Fruit fly (Drosophila melanogaster) whole organism, adult: Measurements from ENCODE around the gene PDCD-5.

ENCODE experiments used
- CG11617 ChIP-seq: fragments of 200-800 bp; sonication (Bioruptor generic); optimal IDR thresholded peaks from 2 replicates; lab custom pipeline; 2017; ENCODE audit warnings: mild to moderate bottlenecking, missing biosample characterization, missing genetic modification reagents, missing genetic modification characterization
- CG12768 ChIP-seq: fragments of 200-800 bp; sonication (Bioruptor generic); optimal IDR thresholded peaks from 2 replicates; lab custom pipeline; 2017; ENCODE audit warnings: missing biosample characterization, missing genetic modification characterization, mild to moderate bottlenecking, moderate library complexity, missing genetic modification reagents
- CG14711 ChIP-seq: fragments of 200-800 bp; sonication (Bioruptor generic); optimal IDR thresholded peaks from 2 replicates; lab custom pipeline; 2018; ENCODE audit warnings: missing biosample characterization, mild to moderate bottlenecking, missing genetic modification characterization, moderate library complexity
- CG1620 ChIP-seq: fragments of 200-800 bp; sonication (Bioruptor generic); optimal IDR thresholded peaks from 2 replicates; lab custom pipeline; 2016; ENCODE audit warnings: missing biosample characterization, missing genetic modification characterization
- CG33017 ChIP-seq: fragments of 200-800 bp; sonication (Bioruptor generic); optimal IDR thresholded peaks from 2 replicates; lab custom pipeline; 2018; ENCODE audit warnings: missing biosample characterization, mild to moderate bottlenecking, missing genetic modification characterization, moderate library complexity
- CG5204 ChIP-seq: fragments of 200-800 bp; sonication (Bioruptor generic); optimal IDR thresholded peaks from 2 replicates; lab custom pipeline; 2016; ENCODE audit warnings: missing biosample characterization, missing genetic modification characterization
- CG7045 ChIP-seq: fragments of 200-800 bp; sonication (Bioruptor generic); optimal IDR thresholded peaks from 2 replicates; lab custom pipeline; 2017; ENCODE audit warnings: missing biosample characterization, mild to moderate bottlenecking, missing genetic modification characterization
- CG7101 ChIP-seq: fragments of 200-800 bp; sonication (Bioruptor generic); optimal IDR thresholded peaks from 2 replicates; lab custom pipeline; 2018; ENCODE audit warnings: missing biosample characterization, mild to moderate bottlenecking, missing genetic modification characterization, moderate library complexity
- Clk ChIP-seq: fragments of 200-800 bp; sonication (Bioruptor generic); optimal IDR thresholded peaks from 2 replicates; lab custom pipeline; 2017; ENCODE audit warnings: missing biosample characterization, missing genetic modification characterization
- Crg-1 ChIP-seq: fragments of 200-800 bp; sonication (Bioruptor generic); optimal IDR thresholded peaks from 2 replicates; lab custom pipeline; 2016; ENCODE audit warnings: missing biosample characterization, missing genetic modification characterization
- Hr96 ChIP-seq: fragments of 200-800 bp; sonication (Bioruptor generic); optimal IDR thresholded peaks from 2 replicates; lab custom pipeline; 2016; ENCODE audit warnings: missing biosample characterization, missing genetic modification characterization
- Mnt ChIP-seq: fragments of 200-800 bp; sonication (Bioruptor generic); optimal IDR thresholded peaks from 2 replicates; lab custom pipeline; 2016; ENCODE audit warnings: missing biosample characterization, mild to moderate bottlenecking, missing genetic modification characterization
- bab1 ChIP-seq: fragments of 200-800 bp; sonication (Bioruptor generic); optimal IDR thresholded peaks from 3 replicates; lab custom pipeline; 2019; ENCODE audit warnings: missing biosample characterization, mild to moderate bottlenecking, missing genetic modification characterization, moderate library complexity
- cic ChIP-seq: fragments of 200-800 bp; sonication (Bioruptor generic); optimal IDR thresholded peaks from 2 replicates; lab custom pipeline; 2017; ENCODE audit warnings: missing biosample characterization, mild to moderate bottlenecking, missing genetic modification characterization, moderate library complexity
- cnc ChIP-seq, 2 experiments: fragments of >200 bp; optimal IDR thresholded peaks; 2 replicates each; lab custom pipeline; 2017
- kay ChIP-seq: fragments of 200-800 bp; sonication (Bioruptor generic); peaks from one replicate; lab custom pipeline; 2016; ENCODE audit warnings: missing biosample characterization, missing genetic modification characterization, borderline replicate concordance
- ovo ChIP-seq: fragments of 200-800 bp; sonication (Bioruptor generic); optimal IDR thresholded peaks from 2 replicates; lab custom pipeline; 2016; ENCODE audit warnings: missing biosample characterization, missing genetic modification characterization
- pad ChIP-seq: fragments of 200-800 bp; sonication (Bioruptor generic); optimal IDR thresholded peaks from 3 replicates; lab custom pipeline; 2017; ENCODE audit warnings: missing biosample characterization, missing genetic modification characterization, mild to moderate bottlenecking, moderate library complexity, missing genetic modification reagents
- tj ChIP-seq: fragments of 200-800 bp; sonication (Bioruptor generic); optimal IDR thresholded peaks from 3 replicates; lab custom pipeline; 2017; ENCODE audit warnings: missing biosample characterization, mild to moderate bottlenecking, missing genetic modification characterization, moderate library complexity
- toe ChIP-seq: fragments of 200-800 bp; sonication (Bioruptor generic); optimal IDR thresholded peaks from 2 replicates; lab custom pipeline; 2016; ENCODE audit warnings: missing biosample characterization, missing genetic modification characterization

Gene PDCD-5

DNA sequence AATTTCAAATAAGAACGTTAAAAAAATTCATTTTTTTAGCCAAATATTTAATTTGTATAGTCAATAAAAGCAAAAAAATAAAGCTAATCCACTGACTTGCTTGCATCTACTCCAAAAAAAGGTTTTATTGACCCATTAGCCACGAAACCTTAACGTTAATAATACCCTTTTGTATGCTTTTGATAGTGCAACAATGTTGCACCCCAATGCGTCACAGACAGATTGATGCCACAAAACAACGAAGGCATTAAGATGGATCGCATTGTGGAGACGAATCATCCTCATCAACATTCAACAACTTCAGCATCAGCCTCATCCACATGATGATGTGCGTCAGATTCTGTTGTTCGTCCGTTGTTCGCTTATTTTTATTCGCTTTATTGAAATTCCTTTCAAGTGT is 16.4 kb downstream of the PDCD-5 start:
- TF ChIP-seq Crg-1 (GFP tag; lab: Kevin White, UChicago) = no peak
- TF ChIP-seq Clk (GFP tag; lab: Kevin White, UChicago) = no peak
- no peak for TF ChIP-seq CG11617
- TF ChIP-seq CG5204 (GFP tag; lab: Kevin White, UChicago) = no peak
- no peak for TF ChIP-seq CG1620 (GFP tag; lab: Kevin White, UChicago)
- no peak for TF ChIP-seq bab1
- TF ChIP-seq cnc (optimal IDR thresholded peaks at IDR 0.05; lab: Kevin White, UChicago) = no peak
- no peak for TF ChIP-seq kay (GFP tag; lab: Kevin White, UChicago)
- no peak for TF ChIP-seq CG33017
- no peak for TF ChIP-seq pad (GFP tag; lab: Kevin White, UChicago)
- no peak for TF ChIP-seq CG7101
- no peak for TF ChIP-seq CG12768 (GFP tag; lab: Kevin White, UChicago)
- no peak for TF ChIP-seq Mnt
- no peak for TF ChIP-seq ovo (GFP tag; lab: Kevin White, UChicago)
- no peak for TF ChIP-seq CG14711
- TF ChIP-seq cic (GFP tag; lab: Kevin White, UChicago) = no peak
- TF ChIP-seq toe (GFP tag; lab: Kevin White, UChicago) = no peak
- TF ChIP-seq tj (GFP tag; lab: Kevin White, UChicago) = no peak
- no peak for TF ChIP-seq CG7045 (GFP tag; lab: Kevin White, UChicago)
- TF ChIP-seq Hr96 (GFP tag; lab: Kevin White, UChicago) = no peak

DNA sequence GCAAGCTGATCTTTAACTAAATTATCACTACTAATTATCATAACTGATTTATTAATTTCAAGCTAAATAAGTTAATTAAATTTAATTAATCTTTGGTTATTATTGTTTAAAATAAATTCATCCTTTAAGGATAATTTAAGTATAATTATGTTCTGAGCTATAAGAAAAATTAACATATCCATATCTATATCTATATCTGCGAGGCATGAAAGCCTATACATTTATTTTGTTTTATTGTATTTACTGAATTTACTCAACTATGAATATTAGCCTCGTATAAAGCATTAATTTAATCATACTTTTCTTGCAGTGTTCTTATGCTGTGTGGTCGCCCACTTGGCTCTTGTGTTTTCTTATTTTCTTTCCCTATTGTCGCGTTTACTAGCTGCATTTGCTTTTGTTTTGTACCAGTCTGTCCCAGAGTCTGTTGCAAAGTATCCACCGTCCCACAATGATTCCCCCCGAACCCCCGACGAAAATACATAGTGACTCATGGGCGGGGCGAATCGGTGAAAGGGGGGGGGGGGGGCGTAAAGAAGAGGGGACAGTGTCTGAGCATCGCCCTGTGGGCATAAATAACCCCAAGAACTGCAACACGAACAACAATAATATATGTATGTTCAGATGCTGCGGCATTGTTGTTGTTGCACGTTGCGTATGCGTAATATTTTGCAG is 17.2 kb downstream of the PDCD-5 start:
- TF ChIP-seq Hr96 (GFP tag; lab: Kevin White, UChicago) (no peak), CG11617 (no peak), bab1 (no peak), tj (GFP tag; lab: Kevin White, UChicago) (no peak), kay (GFP tag; lab: Kevin White, UChicago) (no peak), CG7045 (GFP tag; lab: Kevin White, UChicago) (no peak), CG5204 (GFP tag; lab: Kevin White, UChicago) (no peak), ovo (GFP tag; lab: Kevin White, UChicago) (no peak), cic (GFP tag; lab: Kevin White, UChicago) (no peak), Crg-1 (GFP tag; lab: Kevin White, UChicago) (no peak), CG12768 (GFP tag; lab: Kevin White, UChicago) (no peak), CG1620 (GFP tag; lab: Kevin White, UChicago) (no peak), CG33017 (no peak), pad (GFP tag; lab: Kevin White, UChicago) (no peak), Clk (GFP tag; lab: Kevin White, UChicago) (no peak), cnc (optimal IDR thresholded peaks at IDR 0.05; lab: Kevin White, UChicago) (no peak)

- no peak for TF ChIP-seq CG1620 (GFP tag; lab: Kevin White, UChicago)
- TF ChIP-seq Clk (GFP tag; lab: Kevin White, UChicago) = no peak
- TF ChIP-seq tj (GFP tag; lab: Kevin White, UChicago) = no peak
- no peak for TF ChIP-seq CG7101
- TF ChIP-seq Hr96 (GFP tag; lab: Kevin White, UChicago) = no peak
- TF ChIP-seq toe (GFP tag; lab: Kevin White, UChicago) = no peak
- no peak for TF ChIP-seq kay (GFP tag; lab: Kevin White, UChicago)
- no peak for TF ChIP-seq CG33017
- no peak for TF ChIP-seq CG5204 (GFP tag; lab: Kevin White, UChicago)
- no peak for TF ChIP-seq CG14711
- TF ChIP-seq cnc (optimal IDR thresholded peaks at IDR 0.05; lab: Kevin White, UChicago) = no peak
- no peak for TF ChIP-seq Mnt
- TF ChIP-seq pad (GFP tag; lab: Kevin White, UChicago) = no peak
- no peak for TF ChIP-seq CG12768 (GFP tag; lab: Kevin White, UChicago)
- TF ChIP-seq bab1 = no peak
- no peak for TF ChIP-seq Crg-1 (GFP tag; lab: Kevin White, UChicago)
These were observed 18.6 kb downstream of the PDCD-5 start for dm6 chr3L:16213201-16213600.

DNA sequence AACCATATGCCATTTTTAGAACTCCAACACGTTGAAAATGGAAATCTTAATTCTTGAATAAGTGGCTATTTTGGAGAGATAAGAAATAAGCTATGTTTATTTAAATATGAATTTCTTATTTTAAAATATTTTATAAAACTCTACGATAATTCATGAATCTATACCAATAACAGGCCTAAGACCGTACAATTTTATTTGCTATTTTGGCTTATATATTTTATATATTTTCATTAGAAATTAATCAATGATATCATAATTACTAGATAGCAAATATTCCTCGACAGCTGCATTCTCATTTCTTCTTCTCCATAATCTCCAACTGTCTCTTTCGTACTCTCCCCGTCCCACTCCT is 19.9 kb downstream of the PDCD-5 start:
- TF ChIP-seq CG33017 (no peak), Mnt (no peak), cnc (optimal IDR thresholded peaks at IDR 0.05; lab: Kevin White, UChicago) (no peak), pad (GFP tag; lab: Kevin White, UChicago) (no peak), bab1 (no peak), ovo (GFP tag; lab: Kevin White, UChicago) (no peak)

- no peak for TF ChIP-seq toe (GFP tag; lab: Kevin White, UChicago)
- TF ChIP-seq kay (GFP tag; lab: Kevin White, UChicago) = no peak
- TF ChIP-seq bab1 = no peak
- no peak for TF ChIP-seq Clk (GFP tag; lab: Kevin White, UChicago)
- no peak for TF ChIP-seq CG5204 (GFP tag; lab: Kevin White, UChicago)
- TF ChIP-seq CG7101 = no peak
- TF ChIP-seq Mnt = no peak
- TF ChIP-seq CG1620 (GFP tag; lab: Kevin White, UChicago) = no peak
These were observed 20.5 kb downstream of the PDCD-5 start for dm6 chr3L:16211156-16211935.

- no peak for TF ChIP-seq CG12768 (GFP tag; lab: Kevin White, UChicago)
- no peak for TF ChIP-seq Mnt
- no peak for TF ChIP-seq CG5204 (GFP tag; lab: Kevin White, UChicago)
- TF ChIP-seq Hr96 (GFP tag; lab: Kevin White, UChicago) = no peak
- TF ChIP-seq toe (GFP tag; lab: Kevin White, UChicago) = no peak
- TF ChIP-seq CG33017 = no peak
- TF ChIP-seq CG7101 = no peak
- TF ChIP-seq CG14711 = no peak
- no peak for TF ChIP-seq cnc (optimal IDR thresholded peaks at IDR 0.05; lab: Kevin White, UChicago)
- TF ChIP-seq ovo (GFP tag; lab: Kevin White, UChicago) = no peak
- no peak for TF ChIP-seq Crg-1 (GFP tag; lab: Kevin White, UChicago)
- TF ChIP-seq CG7045 (GFP tag; lab: Kevin White, UChicago) = no peak
- no peak for TF ChIP-seq tj (GFP tag; lab: Kevin White, UChicago)
- no peak for TF ChIP-seq cic (GFP tag; lab: Kevin White, UChicago)
These were observed 22.2 kb downstream of the PDCD-5 start for dm6 chr3L:16209641-16210040.
